Fruit fly (Drosophila melanogaster): Measurements from ENCODE around the gene CG33654.

Gene CG33654

dm6 chr3R:9581089-9581520, 1.9 kb downstream of the CG33654 start, which contains the start of gene CG8301:
Gene CG8301, plus strand, starts transcription at chr3R:9581306.
- peak; percentile 1 for TF ChIP-seq noc (tag; optimal IDR thresholded peaks at IDR 0.05)

- peak; percentile 89 for TF ChIP-seq noc (tag; optimal IDR thresholded peaks at IDR 0.05)
These were observed 5.5 kb downstream of the CG33654 start, which contains the start of the genes Kap-alpha3 and Son for dm6 chr3R:9577382-9578137. Gene Kap-alpha3, minus strand, starts transcription at chr3R:9577733. Gene Son, plus strand, starts transcription at chr3R:9578042.

dm6 chr3R:9573812-9574587, 9.0 kb downstream of the CG33654 start, which contains the start of gene CG9399:
Gene CG9399, minus strand, starts transcription at chr3R:9574211.
- peak; percentile 77 for TF ChIP-seq noc (tag; optimal IDR thresholded peaks at IDR 0.05)

dm6 chr3R:9572929-9573811, 9.9 kb downstream of the CG33654 start:
- TF ChIP-seq noc (tag; optimal IDR thresholded peaks at IDR 0.05) = peak; percentile 43

dm6 chr3R:9571523-9571922, 11.5 kb downstream of the CG33654 start, which contains the start of gene CG9396:
Gene CG9396, minus strand, starts transcription at chr3R:9571623.
- no peak for TF ChIP-seq noc (tag; optimal IDR thresholded peaks at IDR 0.05)

- TF ChIP-seq noc (tag; optimal IDR thresholded peaks at IDR 0.05) = no peak
These were observed 12.4 kb downstream of the CG33654 start for dm6 chr3R:9570657-9571056.

- TF ChIP-seq noc (tag; optimal IDR thresholded peaks at IDR 0.05) = no peak
These were observed 12.9 kb downstream of the CG33654 start, which contains the start of gene CG16790 for dm6 chr3R:9570114-9570513. Gene CG16790, minus strand, starts transcription at chr3R:9570214.

- no peak for TF ChIP-seq noc (tag; optimal IDR thresholded peaks at IDR 0.05)
These were observed 17.1 kb downstream of the CG33654 start, which contains the start of gene CG16789 for dm6 chr3R:9565895-9566294. Gene CG16789, plus strand, starts transcription at chr3R:9566195.

dm6 chr3R:9563240-9563992, 19.6 kb downstream of the CG33654 start, which contains the start of the genes CG9393 and Vps45:
Gene CG9393, minus strand, starts transcription at chr3R:9563673.
Gene Vps45, plus strand, starts transcription at chr3R:9563924.
- no peak for TF ChIP-seq noc (tag; optimal IDR thresholded peaks at IDR 0.05)

- no peak for TF ChIP-seq noc (tag; optimal IDR thresholded peaks at IDR 0.05)
These were observed 21.9 kb downstream of the CG33654 start for dm6 chr3R:9561121-9561520.

- TF ChIP-seq noc (tag; optimal IDR thresholded peaks at IDR 0.05) = peak; percentile 61
These were observed 23.5 kb downstream of the CG33654 start, which contains the start of the genes AP-1mu and MBD-like for dm6 chr3R:9559413-9560014. Gene AP-1mu, minus strand, starts transcription at chr3R:9559525. Gene MBD-like, plus strand, starts transcription at chr3R:9559760.

- peak; percentile 50 for TF ChIP-seq noc (tag; optimal IDR thresholded peaks at IDR 0.05)
These were observed 27.6 kb downstream of the CG33654 start, which contains the start of the genes CG9386 and BckdhA for dm6 chr3R:9555334-9555974. Gene CG9386, minus strand, starts transcription at chr3R:9555408. Gene BckdhA, plus strand, starts transcription at chr3R:9555785.

All from whole organism, larva.